Worm (Caenorhabditis elegans) whole organism, L2 larva: ENCODE results near the gene hpo-8.

ENCODE experiments used
- alr-1 ChIP-seq: fragments of 150-350 bp; optimal IDR thresholded peaks from 2 replicates; lab custom pipeline; 2014; ENCODE audit warnings: missing biosample characterization, missing genetic modification characterization
- ceh-82 ChIP-seq: fragments of 150-350 bp; optimal IDR thresholded peaks from 2 replicates; lab custom pipeline; 2014; ENCODE audit warnings: missing biosample characterization, missing genetic modification characterization
- nhr-10 ChIP-seq: sonication (generic microtip); optimal IDR thresholded peaks from 2 replicates; lab custom pipeline; 2017; ENCODE audit warnings: missing biosample characterization, missing genetic modification characterization
- nhr-11 ChIP-seq: fragments of 150-350 bp; optimal IDR thresholded peaks from 2 replicates; lab custom pipeline; 2014; ENCODE audit warnings: missing biosample characterization, missing genetic modification characterization
- unc-39 ChIP-seq: fragments of 150-350 bp; optimal IDR thresholded peaks from 2 replicates; lab custom pipeline; 2014; ENCODE audit warnings: missing biosample characterization, missing genetic modification characterization

DNA sequence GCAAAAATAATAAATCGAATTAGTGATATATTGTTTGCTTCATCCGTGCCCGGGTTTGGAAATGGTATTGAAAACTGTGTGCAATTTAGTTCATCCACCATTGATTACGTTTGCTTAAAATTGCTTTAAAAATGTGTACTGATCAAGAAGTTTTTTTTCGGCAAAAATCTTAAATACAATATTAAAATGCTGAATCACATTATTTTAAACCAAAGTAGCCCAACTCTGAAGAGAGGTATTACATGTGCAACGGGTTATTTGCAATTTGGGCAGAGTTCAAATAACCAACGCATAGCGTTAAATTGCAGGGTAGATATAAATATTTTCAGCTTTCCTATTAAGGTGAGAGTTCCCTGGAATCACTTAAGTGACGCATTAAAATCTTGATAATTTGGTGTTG, 21.9 kb upstream of the hpo-8 start, which contains the start of gene dmsr-14:
- TF ChIP-seq unc-39 (tag; lab: Kevin White, UChicago) (no peak), alr-1 (tag; lab: Kevin White, UChicago) (no peak), nhr-10 (no peak), ceh-82 (tag; lab: Kevin White, UChicago) (no peak), nhr-11 (tag; lab: Kevin White, UChicago) (no peak)
